Worm (Caenorhabditis elegans): ENCODE measurements around the gene R193.6.

R193.6 gene

DNA sequence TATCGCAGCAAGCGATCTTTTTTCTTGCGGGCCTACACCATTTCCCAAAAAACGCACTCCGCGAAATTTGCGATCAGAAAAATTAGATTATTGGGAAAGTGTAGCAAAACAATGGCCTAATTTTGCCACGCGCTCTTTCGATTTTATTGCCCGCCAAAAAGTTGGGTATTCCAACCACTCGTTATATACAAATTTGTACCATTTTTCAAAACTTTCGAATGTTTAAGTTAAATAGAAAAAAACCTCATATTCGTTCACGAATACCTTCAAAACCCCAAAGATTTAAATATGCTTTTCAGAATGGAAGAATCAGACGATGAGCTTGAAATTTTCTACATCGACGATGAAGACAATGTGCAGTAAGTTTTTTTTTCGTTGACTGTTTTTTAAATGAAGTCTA, 44.3 kb downstream of the R193.6 start, which contains the start of gene T13G4.1:
TSS of gene T13G4.1 (plus strand) at position 301 of the 400 bp plus-strand sequence.
- TF ChIP-seq ztf-23 (GFP tag; IDR thresholded peaks at IDR 0.05): no peak
- TF ChIP-seq klf-2 (GFP tag; conservative IDR thresholded peaks at IDR 0.05): no peak
- no peak for TF ChIP-seq med-1 (GFP tag; optimal IDR thresholded peaks at IDR 0.05; ENCODE audit: insufficient read depth)
- TF ChIP-seq tab-1 (GFP tag; IDR thresholded peaks at IDR 0.05): no peak
- TF ChIP-seq ztf-29 (GFP tag; IDR thresholded peaks at IDR 0.05): no peak
- TF ChIP-seq T22C8.4 (GFP tag; IDR thresholded peaks at IDR 0.05): no peak
- TF ChIP-seq flt-1 (GFP tag; IDR thresholded peaks at IDR 0.05): no peak
- no peak for TF ChIP-seq cog-1 (tag; optimal IDR thresholded peaks at IDR 0.05)
- TF ChIP-seq ref-1 (GFP tag; conservative IDR thresholded peaks at IDR 0.05): no peak

DNA sequence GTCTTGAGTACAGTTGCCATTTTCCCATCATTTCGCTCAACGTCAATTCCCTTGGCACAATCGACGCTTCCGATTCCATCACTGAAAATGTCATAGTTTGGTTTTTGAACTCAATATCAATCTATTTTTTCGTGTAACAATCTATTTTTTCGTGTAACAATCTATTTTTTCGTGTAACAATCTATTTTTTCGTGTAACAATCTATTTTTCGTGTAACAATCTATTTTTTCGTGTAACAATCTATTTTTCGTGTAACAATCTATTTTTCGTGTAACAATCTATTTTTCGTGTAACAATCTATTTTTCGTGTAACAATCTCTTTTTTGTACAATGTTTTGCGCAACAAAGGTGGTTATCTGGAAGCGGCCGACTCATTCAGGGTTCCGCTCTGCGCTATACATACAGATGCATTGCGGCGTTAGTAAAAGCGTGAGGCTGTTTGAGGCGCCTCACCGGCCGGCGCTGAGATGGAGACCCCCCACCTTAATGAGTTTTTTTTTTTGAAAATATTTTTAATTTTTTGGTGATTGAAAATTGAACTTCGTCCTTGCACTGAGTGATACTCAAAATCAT, 46.7 kb downstream of the R193.6 start:
- TF ChIP-seq klf-2 (GFP tag; conservative IDR thresholded peaks at IDR 0.05): 0 out of 2 replicates have a peak, but pooled peaks have one; percentile 7
